Fruit fly (Drosophila melanogaster): ENCODE results near the gene mRpS6.

The mRpS6 gene

dm6 chr3L:4406653-4407257 is 42.4 kb downstream of the mRpS6 start, which contains the start of gene TP53INP (continued):
- TF ChIP-seq CG3919 (GFP tag; optimal IDR thresholded peaks at IDR 0.05) = peak; percentile 90
- TF ChIP-seq CG6854 (GFP tag; optimal IDR thresholded peaks at IDR 0.05) = peak; percentile 65
- peak; percentile 78 for TF ChIP-seq Sox102F (GFP tag; optimal IDR thresholded peaks at IDR 0.05)
- TF ChIP-seq CG16779 (tag; optimal IDR thresholded peaks at IDR 0.05) = peak; percentile 89
- peak; percentile 91 for TF ChIP-seq achi (GFP tag; optimal IDR thresholded peaks at IDR 0.05)
- TF ChIP-seq CG4318 (GFP tag; optimal IDR thresholded peaks at IDR 0.05) = peak; percentile 89
- peak; percentile 90 for TF ChIP-seq CG10669 (GFP tag; optimal IDR thresholded peaks at IDR 0.05)
- peak; percentile 88 for TF ChIP-seq CG15336 (GFP tag; IDR thresholded peaks at IDR 0.05)
- TF ChIP-seq ss (GFP tag; optimal IDR thresholded peaks at IDR 0.05) = peak; percentile 66 to 94
- peak; percentile 64 for TF ChIP-seq CG7368 (GFP tag; optimal IDR thresholded peaks at IDR 0.05)
- TF ChIP-seq Eip78C (GFP tag) = peak; percentile 97
- TF ChIP-seq fkh (GFP tag; optimal IDR thresholded peaks at IDR 0.05) = peak; percentile 72
- TF ChIP-seq Gug (GFP tag; IDR thresholded peaks at IDR 0.05) = peak; percentile 52
- peak; percentile 86 for TF ChIP-seq Lpt (GFP tag; optimal IDR thresholded peaks at IDR 0.05)
- peak; percentile 90 for TF ChIP-seq Sox15 (GFP tag; optimal IDR thresholded peaks at IDR 0.05)
- peak; percentile 89 for TF ChIP-seq Hr4 (GFP tag; optimal IDR thresholded peaks at IDR 0.05)
- peak; percentile 91 for TF ChIP-seq CG8119 (GFP tag; IDR thresholded peaks at IDR 0.05)
- peak; percentile 90 for TF ChIP-seq topi (GFP tag; optimal IDR thresholded peaks at IDR 0.05)
- TF ChIP-seq CG34406 (GFP tag; optimal IDR thresholded peaks at IDR 0.05) = peak; percentile 91
- TF ChIP-seq esn (GFP tag; optimal IDR thresholded peaks at IDR 0.05) = peak; percentile 93
- TF ChIP-seq CG1621 (tag; optimal IDR thresholded peaks at IDR 0.05) = peak; percentile 82
- TF ChIP-seq CG9139 (GFP tag; optimal IDR thresholded peaks at IDR 0.05) = peak; percentile 72
- TF ChIP-seq CG6808 (GFP tag; optimal IDR thresholded peaks at IDR 0.05) = peak; percentile 90
- peak; percentile 82 for TF ChIP-seq Smox (GFP tag; optimal IDR thresholded peaks at IDR 0.05)
- TF ChIP-seq CG32006 (GFP tag; optimal IDR thresholded peaks at IDR 0.05) = peak; percentile 96
- peak; percentile 63 for TF ChIP-seq fd85E (GFP tag; optimal IDR thresholded peaks at IDR 0.05)

dm6 chr3L:4407743-4408142 is 43.4 kb downstream of the mRpS6 start:
- TF ChIP-seq fd59A (GFP tag; optimal IDR thresholded peaks at IDR 0.05) (peak; percentile 22), svp (GFP tag) (peak; percentile 78), Eip75B (GFP tag; optimal IDR thresholded peaks at IDR 0.05) (peak; percentile 47), spab (GFP tag; optimal IDR thresholded peaks at IDR 0.05) (no peak), Eip78C (GFP tag) (peak; percentile 85), CG15336 (GFP tag; IDR thresholded peaks at IDR 0.05) (peak; percentile 78), CG11762 (GFP tag; optimal IDR thresholded peaks at IDR 0.05; ENCODE audit: insufficient read depth) (peak; percentile 3), Ets21C (GFP tag; optimal IDR thresholded peaks at IDR 0.05) (peak; percentile 7), Lpt (GFP tag; optimal IDR thresholded peaks at IDR 0.05) (peak; percentile 36), Sox14 (GFP tag; optimal IDR thresholded peaks at IDR 0.05) (peak; percentile 22), CG7368 (GFP tag; optimal IDR thresholded peaks at IDR 0.05) (no peak), CG4318 (GFP tag; optimal IDR thresholded peaks at IDR 0.05) (peak; percentile 39), dsx (GFP tag; optimal IDR thresholded peaks at IDR 0.05; ENCODE audit: poor library complexity, severe bottlenecking) (peak; percentile 0), CG6854 (GFP tag; optimal IDR thresholded peaks at IDR 0.05) (no peak), net (GFP tag; optimal IDR thresholded peaks at IDR 0.05) (peak; percentile 62), achi (GFP tag; optimal IDR thresholded peaks at IDR 0.05) (peak; percentile 60), esn (GFP tag; optimal IDR thresholded peaks at IDR 0.05) (peak; percentile 36), OdsH (GFP tag; optimal IDR thresholded peaks at IDR 0.05) (peak; percentile 74), CG9139 (GFP tag; optimal IDR thresholded peaks at IDR 0.05) (no peak), cyc (GFP tag; optimal IDR thresholded peaks at IDR 0.05) (peak; percentile 1), Blimp-1 (GFP tag; optimal IDR thresholded peaks at IDR 0.05) (no peak), CG6792 (GFP tag; optimal IDR thresholded peaks at IDR 0.05) (peak; percentile 17), Sox15 (GFP tag; optimal IDR thresholded peaks at IDR 0.05) (no peak), Ets96B (tag; optimal IDR thresholded peaks at IDR 0.05) (peak; percentile 35), CG6163 (GFP tag; IDR thresholded peaks at IDR 0.05) (peak; percentile 77), salr (GFP tag; optimal IDR thresholded peaks at IDR 0.05) (peak in 1 of 2 experiments; percentile 67), fd85E (GFP tag; optimal IDR thresholded peaks at IDR 0.05) (no peak), CG1621 (tag; optimal IDR thresholded peaks at IDR 0.05) (no peak), CG31627 (GFP tag; optimal IDR thresholded peaks at IDR 0.05) (peak; percentile 24), dac (GFP tag; optimal IDR thresholded peaks at IDR 0.05) (peak; percentile 24), CG8119 (GFP tag; IDR thresholded peaks at IDR 0.05) (peak; percentile 68), Sox102F (GFP tag; optimal IDR thresholded peaks at IDR 0.05) (no peak), fkh (GFP tag; optimal IDR thresholded peaks at IDR 0.05) (no peak), Hr39 (GFP tag; optimal IDR thresholded peaks at IDR 0.05) (peak; percentile 45), CG8632 (GFP tag; optimal IDR thresholded peaks at IDR 0.05) (peak; percentile 35), Gug (GFP tag; IDR thresholded peaks at IDR 0.05) (peak; percentile 57; the same call in 1 of the 2 replicates)

Data from whole organism, prepupa.